Fruit fly (Drosophila melanogaster) S2 (cell line): ENCODE data around the gene ppk11.

Experiments
- CG8478 ChIP-seq: fragments of >200 bp; optimal IDR thresholded peaks from 2 replicates; lab custom pipeline; 2018
- CTCF ChIP-seq, 2 experiments: fragments of >200 bp; optimal IDR thresholded peaks; 2 replicates each; lab custom pipeline; 2018

DNA sequence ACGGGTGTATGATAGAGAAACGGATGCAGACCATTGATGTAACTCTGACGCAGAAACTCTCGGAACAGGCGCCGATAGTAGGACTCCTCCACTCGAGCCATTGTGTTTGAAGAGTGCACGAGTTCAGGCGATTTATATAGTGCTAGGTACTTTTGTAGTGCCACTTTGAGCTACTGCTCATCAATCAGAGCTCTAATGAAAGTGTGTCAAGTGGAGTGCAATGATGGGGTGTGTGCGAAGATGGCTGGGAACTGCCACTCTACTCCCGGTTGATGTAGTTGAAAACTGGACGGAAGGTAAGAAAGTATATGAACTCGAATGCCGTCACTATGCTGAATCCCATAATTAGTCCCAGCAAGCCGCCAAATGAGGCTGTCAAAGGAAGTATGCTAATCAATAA, 3.9 kb downstream of the ppk11 start, which contains the start of gene ppk18:
- no peak for TF ChIP-seq CG8478 (lab: Kevin White, UChicago)
- TF ChIP-seq CTCF (optimal IDR thresholded peaks at IDR 0.05; lab: Kevin White, UChicago), result no peak
